Worm (Caenorhabditis elegans) whole organism, L1 larva: ENCODE measurements around the gene cest-30.
A peak's percentile ranks its signal among the peaks of the same experiment; 100 is the strongest.

ENCODE experiments used
- efl-1 ChIP-seq, 4 experiments: fragments of 150-350 bp; optimal IDR thresholded peaks in 3 of 4; peaks in 1 of 4; 1 replicate in 1 of 4; 2 replicates in 3 of 4; lab custom pipeline; 2014; ENCODE audit warnings: missing biosample characterization in 2 of 4, missing genetic modification characterization in 2 of 4, missing genetic modification reagents in 2 of 4
- efl-3 ChIP-seq: fragments of 200-800 bp; sonication (Bioruptor generic); optimal IDR thresholded peaks from 2 replicates; lab custom pipeline; 2018; ENCODE audit warnings: mild to moderate bottlenecking, missing genetic modification characterization, missing compliant biosample characterization
- elt-2 ChIP-seq: sonication (generic microtip); optimal IDR thresholded peaks from 2 replicates; lab custom pipeline; 2016; ENCODE audit warnings: missing genetic modification characterization, mild to moderate bottlenecking, inconsistent platforms, missing compliant biosample characterization, missing genetic modification reagents
- mef-2 ChIP-seq: fragments of 150-350 bp; optimal IDR thresholded peaks from 2 replicates; lab custom pipeline; 2014; ENCODE audit warnings: missing biosample characterization, missing genetic modification characterization
- nhr-237 ChIP-seq: fragments of 150-350 bp; optimal IDR thresholded peaks from 2 replicates; lab custom pipeline; 2014; ENCODE audit warnings: missing biosample characterization, missing genetic modification characterization
- nhr-85 ChIP-seq: sonication (generic microtip); peaks from one replicate; lab custom pipeline; 2016; ENCODE audit warnings: missing genetic modification characterization, inconsistent platforms, missing compliant biosample characterization
- tbx-2 ChIP-seq: sonication (generic microtip); optimal IDR thresholded peaks from 2 replicates; lab custom pipeline; 2016; ENCODE audit warnings: missing genetic modification characterization, missing compliant biosample characterization

cest-30 gene

DNA sequence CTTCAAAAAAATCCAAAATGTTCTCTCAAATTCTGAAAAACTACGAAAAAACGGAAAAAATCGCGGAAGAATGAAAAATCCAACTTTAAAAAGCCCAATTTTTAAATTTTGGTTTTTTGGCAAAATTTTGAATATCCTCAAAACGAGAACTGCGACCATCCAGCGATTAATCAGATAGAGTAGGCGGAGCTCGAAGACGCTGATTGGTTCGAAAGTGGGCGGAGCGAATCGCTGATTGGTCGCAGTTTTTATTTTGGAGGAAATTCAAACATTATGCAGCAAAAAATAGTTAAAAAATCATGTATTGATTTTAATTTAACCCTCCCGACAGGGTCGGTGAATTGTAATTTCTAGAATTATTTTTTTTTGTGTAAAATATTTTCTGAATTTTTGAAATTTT lies 49.2 kb downstream of the cest-30 start:
- no peak for TF ChIP-seq nhr-237 (tag; lab: Kevin White, UChicago)
- peak; percentile 27 for TF ChIP-seq nhr-85 (tag; lab: Kevin White, UChicago)
- TF ChIP-seq elt-2 (tag; lab: Kevin White, UChicago) = no peak
- TF ChIP-seq efl-3 = no peak
- no peak for TF ChIP-seq efl-1 (optimal IDR thresholded peaks at IDR 0.05; lab: Kevin White, UChicago)
- peak in 1 of 2 experiments; percentile 16 for TF ChIP-seq efl-1 (GFP tag; optimal IDR thresholded peaks at IDR 0.05 in 1 of 2; lab: Kevin White, UChicago)
- no peak for TF ChIP-seq mef-2 (tag; lab: Kevin White, UChicago)
- no peak for TF ChIP-seq tbx-2
- TF ChIP-seq, all 84 proteins: peak for 2
